Worm (Caenorhabditis elegans) whole organism, late embryonic: ENCODE results near the gene H24K24.2.

ENCODE experiments used
- C38D4.7 ChIP-seq: fragments of 200-800 bp; sonication (Bioruptor generic); optimal IDR thresholded peaks from 2 replicates; lab custom pipeline; 2018; ENCODE audit warnings: mild to moderate bottlenecking, missing genetic modification characterization, moderate library complexity, missing compliant biosample characterization
- K09A11.1 ChIP-seq: sonication (generic microtip); optimal IDR thresholded peaks from 2 replicates; lab custom pipeline; 2017; ENCODE audit warnings: antibody characterized with exemption, mild to moderate bottlenecking, missing genetic modification characterization, missing compliant biosample characterization; ENCODE audit not compliant: insufficient read depth
- T23F11.4 ChIP-seq: fragments of 200-800 bp; sonication (Bioruptor generic); optimal IDR thresholded peaks from 2 replicates; lab custom pipeline; 2018; ENCODE audit warnings: mild to moderate bottlenecking, missing genetic modification characterization, missing compliant biosample characterization
- Y22D7AL.16 ChIP-seq: sonication (generic microtip); optimal IDR thresholded peaks from 2 replicates; lab custom pipeline; 2016; ENCODE audit warnings: missing genetic modification characterization, missing compliant biosample characterization
- ahr-1 ChIP-seq: sonication (generic microtip); optimal IDR thresholded peaks from 2 replicates; lab custom pipeline; 2016; ENCODE audit warnings: missing genetic modification characterization, missing compliant biosample characterization
- ama-1 ChIP-seq: fragments of 150-350 bp; optimal IDR thresholded peaks from 2 replicates; lab custom pipeline; 2014
- ceh-14 ChIP-seq: sonication (generic microtip); optimal IDR thresholded peaks from 2 replicates; lab custom pipeline; 2016; ENCODE audit warnings: missing genotype, missing genetic modification characterization, missing compliant biosample characterization
- ceh-18 ChIP-seq: sonication (generic microtip); optimal IDR thresholded peaks from 2 replicates; lab custom pipeline; 2016; ENCODE audit warnings: missing genetic modification characterization, missing compliant biosample characterization
- ceh-2 ChIP-seq: sonication (generic microtip); optimal IDR thresholded peaks from 2 replicates; lab custom pipeline; 2016; ENCODE audit warnings: missing genotype, missing genetic modification characterization, missing compliant biosample characterization
- ceh-30 ChIP-seq: fragments of 150-350 bp; optimal IDR thresholded peaks from 2 replicates; lab custom pipeline; 2014; ENCODE audit warnings: missing biosample characterization, missing genetic modification characterization
- ceh-31 ChIP-seq: sonication (generic microtip); optimal IDR thresholded peaks from 2 replicates; lab custom pipeline; 2016; ENCODE audit warnings: missing genetic modification characterization, missing compliant biosample characterization
- ceh-34 ChIP-seq: sonication (generic microtip); optimal IDR thresholded peaks from 2 replicates; lab custom pipeline; 2016; ENCODE audit warnings: mild to moderate bottlenecking, missing genetic modification characterization, missing compliant biosample characterization
- ceh-48 ChIP-seq: sonication (generic microtip); optimal IDR thresholded peaks from 2 replicates; lab custom pipeline; 2016; ENCODE audit warnings: missing genetic modification characterization, inconsistent platforms, missing compliant biosample characterization
- ceh-6 ChIP-seq: fragments of 200-800 bp; sonication (Bioruptor generic); optimal IDR thresholded peaks from 2 replicates; lab custom pipeline; 2018; ENCODE audit warnings: mild to moderate bottlenecking, missing genetic modification characterization, missing compliant biosample characterization
- che-1 ChIP-seq: sonication (generic microtip); optimal IDR thresholded peaks from 2 replicates; lab custom pipeline; 2016; ENCODE audit warnings: mild to moderate bottlenecking, missing genetic modification characterization, missing compliant biosample characterization
- dmd-4 ChIP-seq: sonication (generic microtip); optimal IDR thresholded peaks from 2 replicates; lab custom pipeline; 2016; ENCODE audit warnings: borderline replicate concordance, missing genetic modification characterization, missing compliant biosample characterization
- eyg-1 ChIP-seq: sonication (generic microtip); optimal IDR thresholded peaks from 2 replicates; lab custom pipeline; 2016; ENCODE audit warnings: missing genotype, missing genetic modification characterization, missing compliant biosample characterization
- fkh-6 ChIP-seq: sonication (generic microtip); optimal IDR thresholded peaks from 2 replicates; lab custom pipeline; 2016; ENCODE audit warnings: missing genetic modification characterization, missing compliant biosample characterization
- gmeb-2 ChIP-seq: sonication (generic microtip); optimal IDR thresholded peaks from 2 replicates; lab custom pipeline; 2016; ENCODE audit warnings: missing genetic modification characterization, inconsistent platforms, missing compliant biosample characterization
- hlh-15 ChIP-seq: sonication (generic microtip); optimal IDR thresholded peaks from 2 replicates; lab custom pipeline; 2016; ENCODE audit warnings: missing genetic modification characterization, missing compliant biosample characterization
- hlh-8 ChIP-seq: sonication (generic microtip); optimal IDR thresholded peaks from 2 replicates; lab custom pipeline; 2016; ENCODE audit warnings: missing genotype, missing genetic modification characterization, missing compliant biosample characterization
- lim-6 ChIP-seq: sonication (generic microtip); optimal IDR thresholded peaks from 2 replicates; lab custom pipeline; 2016; ENCODE audit warnings: missing genetic modification characterization, missing compliant biosample characterization
- madf-2 ChIP-seq: sonication (generic microtip); optimal IDR thresholded peaks from 2 replicates; lab custom pipeline; 2017; ENCODE audit warnings: missing genetic modification characterization, missing compliant biosample characterization
- mec-3 ChIP-seq: sonication (generic microtip); optimal IDR thresholded peaks from 2 replicates; lab custom pipeline; 2016; ENCODE audit warnings: borderline replicate concordance, missing genetic modification characterization, missing compliant biosample characterization
- nhr-11 ChIP-seq: fragments of 150-350 bp; optimal IDR thresholded peaks from 2 replicates; lab custom pipeline; 2014; ENCODE audit warnings: missing biosample characterization, missing genetic modification characterization
- nhr-232 ChIP-seq: sonication (generic microtip); optimal IDR thresholded peaks from 2 replicates; lab custom pipeline; 2016; ENCODE audit warnings: missing genetic modification characterization, missing compliant biosample characterization
- npax-4 ChIP-seq: sonication (generic microtip); optimal IDR thresholded peaks from 2 replicates; lab custom pipeline; 2016; ENCODE audit warnings: missing genetic modification characterization, missing compliant biosample characterization
- odd-2 ChIP-seq: sonication (generic microtip); optimal IDR thresholded peaks from 2 replicates; lab custom pipeline; 2017; ENCODE audit warnings: antibody characterized with exemption, mild to moderate bottlenecking, missing genetic modification characterization, missing compliant biosample characterization
- pag-3 ChIP-seq: sonication (generic microtip); optimal IDR thresholded peaks from 2 replicates; lab custom pipeline; 2016; ENCODE audit warnings: missing compliant biosample characterization, missing genetic modification characterization, borderline replicate concordance
- pha-2 ChIP-seq: sonication (generic microtip); optimal IDR thresholded peaks from 2 replicates; lab custom pipeline; 2017; ENCODE audit warnings: mild to moderate bottlenecking, missing genetic modification characterization, missing compliant biosample characterization
- pqm-1 ChIP-seq: sonication (generic microtip); optimal IDR thresholded peaks from 2 replicates; lab custom pipeline; 2016; ENCODE audit warnings: missing genetic modification characterization, missing compliant biosample characterization
- rnt-1 ChIP-seq: sonication (generic microtip); optimal IDR thresholded peaks from 2 replicates; lab custom pipeline; 2016; ENCODE audit warnings: missing genetic modification characterization, missing compliant biosample characterization
- sox-2 ChIP-seq: fragments of 200-800 bp; sonication (Bioruptor generic); IDR thresholded peaks from 2 replicates; pipeline ENCODE4 v1.3.6; 2022; ENCODE audit warnings: missing genetic modification reagents, missing genetic modification characterization, missing compliant biosample characterization
- sox-4 ChIP-seq: sonication (generic microtip); optimal IDR thresholded peaks from 2 replicates; lab custom pipeline; 2017; ENCODE audit warnings: mild to moderate bottlenecking, missing genetic modification characterization, inconsistent platforms, missing compliant biosample characterization
- syd-9 ChIP-seq: sonication (generic microtip); optimal IDR thresholded peaks from 2 replicates; lab custom pipeline; 2016; ENCODE audit warnings: mild to moderate bottlenecking, missing genetic modification characterization, moderate library complexity, missing compliant biosample characterization
- tbx-2 ChIP-seq: sonication (generic microtip); optimal IDR thresholded peaks from 2 replicates; lab custom pipeline; 2016; ENCODE audit warnings: missing genetic modification characterization, missing compliant biosample characterization
- ttx-3 ChIP-seq: sonication (generic microtip); optimal IDR thresholded peaks from 2 replicates; lab custom pipeline; 2016; ENCODE audit warnings: missing genetic modification reagents, missing genetic modification characterization, missing compliant biosample characterization
- unc-3 ChIP-seq, 2 experiments: fragments of 200-800 bp in 1 of 2; sonication (Bioruptor generic) in 1 of 2; sonication (generic microtip) in 1 of 2; conservative IDR thresholded peaks in 1 of 2; optimal IDR thresholded peaks in 1 of 2; 2 replicates each; pipeline versions ENCODE4 v1.3.6 to Lab custom; 2016 to 2022; ENCODE audit warnings: missing compliant biosample characterization in 2 of 2, missing genetic modification characterization in 2 of 2, missing genetic modification reagents in 1 of 2
- unc-42 ChIP-seq: sonication (generic microtip); optimal IDR thresholded peaks from 2 replicates; lab custom pipeline; 2016; ENCODE audit warnings: missing genotype, missing genetic modification characterization, missing compliant biosample characterization
- unc-55 ChIP-seq: sonication (generic microtip); optimal IDR thresholded peaks from 2 replicates; lab custom pipeline; 2017; ENCODE audit warnings: missing biosample characterization, missing genetic modification reagents, missing genetic modification characterization
- unc-86 ChIP-seq: sonication (generic microtip); optimal IDR thresholded peaks from 2 replicates; lab custom pipeline; 2016; ENCODE audit warnings: missing genetic modification characterization, missing compliant biosample characterization
- zip-5 ChIP-seq: sonication (generic microtip); optimal IDR thresholded peaks from 2 replicates; lab custom pipeline; 2016; ENCODE audit warnings: missing genetic modification characterization, missing compliant biosample characterization

The H24K24.2 gene

DNA sequence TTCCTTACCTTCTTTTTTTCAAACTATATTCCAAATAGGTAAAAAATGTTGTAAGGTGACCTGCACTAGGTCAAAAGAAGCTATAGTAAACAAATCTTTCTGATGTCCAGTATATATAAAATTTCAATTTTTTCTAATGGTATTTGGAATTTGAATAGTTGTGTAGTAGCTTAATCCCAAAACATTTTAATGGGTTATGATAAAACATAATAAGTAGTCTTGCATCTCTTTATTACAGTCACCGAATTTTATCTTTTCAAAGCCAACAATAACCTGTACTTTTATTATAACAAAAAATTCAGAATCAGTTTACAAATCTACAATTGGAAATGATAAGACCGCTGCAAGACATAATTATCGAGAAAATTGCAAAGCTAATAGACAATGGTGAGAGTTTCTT lies at the start of gene H24K24.2:
H24K24.2 (plus strand) TSS at position 301 of the 400 bp plus-strand sequence.
- TF ChIP-seq tbx-2 (tag; lab: Kevin White, UChicago) (no peak), sox-2 (GFP tag; lab: Robert Waterston, UW) (no peak), nhr-11 (tag; lab: Kevin White, UChicago) (no peak), hlh-8 (tag; lab: Kevin White, UChicago) (no peak), ttx-3 (no peak), mec-3 (tag; lab: Kevin White, UChicago) (no peak), ceh-31 (tag; lab: Kevin White, UChicago) (no peak), ceh-34 (tag; lab: Kevin White, UChicago) (no peak), pha-2 (tag; lab: Kevin White, UChicago) (no peak), sox-4 (tag; lab: Kevin White, UChicago) (no peak)

DNA sequence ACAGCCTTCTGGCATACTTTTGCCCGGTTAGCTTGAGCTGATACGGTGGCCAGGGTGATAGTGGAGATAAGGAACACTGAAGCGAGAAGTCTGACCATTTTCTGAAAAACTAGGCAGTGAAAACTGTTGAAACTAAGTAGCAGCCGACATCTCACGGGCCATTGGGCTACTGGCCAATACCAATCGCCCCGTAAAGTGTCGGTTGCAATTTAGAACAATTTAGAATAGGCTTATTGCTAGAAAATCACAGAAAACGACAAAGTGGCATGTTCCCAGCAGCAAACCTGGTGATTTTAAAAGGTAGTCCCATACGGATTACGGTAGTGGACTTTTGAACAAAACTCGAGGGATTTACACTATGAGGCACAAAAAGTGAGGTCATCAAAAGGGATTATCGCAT lies 46.6 kb upstream of the H24K24.2 start, which contains the start of gene T02B11.4:
T02B11.4 (minus strand) TSS at position 101 of the 400 bp plus-strand sequence.
- TF ChIP-seq unc-42 (no peak), ceh-6 (GFP tag; lab: Kevin White, UChicago) (no peak), unc-3 (GFP tag; conservative IDR thresholded peaks at IDR 0.05; lab: Robert Waterston, UW) (no peak), unc-3 (tag; optimal IDR thresholded peaks at IDR 0.05; lab: Kevin White, UChicago) (no peak), fkh-6 (tag; lab: Kevin White, UChicago) (no peak)

DNA sequence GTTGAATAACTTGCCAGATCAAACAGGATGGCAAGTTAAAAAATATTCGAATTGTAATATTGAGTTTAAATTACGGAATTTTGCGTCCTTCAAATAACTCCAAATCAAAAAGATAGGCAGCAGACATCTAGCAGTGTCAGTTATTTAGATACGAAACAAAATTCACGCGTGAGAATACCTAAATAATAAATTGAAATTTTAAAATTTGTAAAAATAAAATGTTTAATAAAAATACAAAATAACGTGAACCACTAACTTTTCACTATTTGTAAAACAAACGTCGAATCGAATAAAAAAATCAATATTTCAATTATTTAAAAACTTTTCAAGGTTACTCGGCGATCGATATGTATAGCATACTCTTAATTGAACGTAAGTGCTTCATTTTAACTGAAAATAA lies 41.6 kb upstream of the H24K24.2 start, which contains the start of gene T02B11.9:
T02B11.9 (plus strand) TSS at position 301 of the 400 bp plus-strand sequence.
- no peak for TF ChIP-seq ceh-18 (tag; lab: Kevin White, UChicago)
- no peak for TF ChIP-seq unc-86
- no peak for TF ChIP-seq ceh-30 (tag; lab: Kevin White, UChicago)
- TF ChIP-seq ceh-6 (GFP tag; lab: Kevin White, UChicago) = no peak
- no peak for TF ChIP-seq syd-9 (tag; lab: Kevin White, UChicago)
- no peak for TF ChIP-seq dmd-4 (tag; lab: Kevin White, UChicago)
- no peak for TF ChIP-seq unc-3 (GFP tag; conservative IDR thresholded peaks at IDR 0.05; lab: Robert Waterston, UW)
- TF ChIP-seq unc-3 (tag; optimal IDR thresholded peaks at IDR 0.05; lab: Kevin White, UChicago) = no peak
- TF ChIP-seq rnt-1 (tag; lab: Kevin White, UChicago) = no peak
- no peak for TF ChIP-seq unc-55 (GFP tag; lab: Kevin White, UChicago)
- no peak for TF ChIP-seq pag-3
- TF ChIP-seq fkh-6 (tag; lab: Kevin White, UChicago) = no peak
- no peak for TF ChIP-seq odd-2
- TF ChIP-seq ttx-3 = no peak
- no peak for TF ChIP-seq pqm-1 (tag; lab: Kevin White, UChicago)
- TF ChIP-seq tbx-2 (tag; lab: Kevin White, UChicago) = no peak
- no peak for TF ChIP-seq C38D4.7 (GFP tag; lab: Kevin White, UChicago)
- no peak for TF ChIP-seq Y22D7AL.16 (tag; lab: Kevin White, UChicago)
- TF ChIP-seq hlh-15 = no peak

DNA sequence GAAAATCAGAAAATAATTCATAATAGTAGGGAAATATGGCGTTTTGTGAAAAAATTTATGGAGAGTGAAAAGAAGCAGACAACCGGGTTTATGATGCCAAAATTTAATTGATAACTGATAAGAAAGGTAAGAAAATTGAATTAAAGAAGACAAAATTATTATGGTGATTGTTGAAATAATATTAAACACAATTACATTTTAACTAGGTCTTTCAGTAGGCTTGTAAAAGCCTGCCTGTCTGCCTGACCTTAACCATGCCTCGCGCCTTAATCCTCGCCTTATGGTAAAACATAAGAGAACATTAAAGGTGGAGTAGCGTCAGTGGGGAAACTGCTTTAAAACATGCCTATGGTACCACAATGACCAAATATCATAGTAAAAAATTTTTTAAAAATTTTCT lies 39.0 kb upstream of the H24K24.2 start, which contains the start of gene T02B11.8:
T02B11.8 (minus strand) TSS at position 101 of the 400 bp plus-strand sequence.
- TF ChIP-seq ceh-48 (tag; lab: Kevin White, UChicago) (no peak), K09A11.1 (tag; lab: Kevin White, UChicago) (no peak), ceh-18 (tag; lab: Kevin White, UChicago) (no peak), ceh-2 (no peak), npax-4 (no peak), zip-5 (tag; lab: Kevin White, UChicago) (no peak), gmeb-2 (no peak), ama-1 (no peak), lim-6 (tag; lab: Kevin White, UChicago) (no peak), nhr-232 (no peak), madf-2 (tag; lab: Kevin White, UChicago) (no peak), eyg-1 (tag; lab: Kevin White, UChicago) (no peak), T23F11.4 (GFP tag; lab: Kevin White, UChicago) (no peak), pqm-1 (tag; lab: Kevin White, UChicago) (no peak), ceh-14 (tag; lab: Kevin White, UChicago) (no peak), tbx-2 (tag; lab: Kevin White, UChicago) (no peak), ahr-1 (tag; lab: Kevin White, UChicago) (no peak), che-1 (tag; lab: Kevin White, UChicago) (no peak)
